Worm (Caenorhabditis elegans) whole organism, L3 larva: ENCODE measurements around the gene nhr-202.

Source experiments
- ceh-16 ChIP-seq: sonication (generic microtip); optimal IDR thresholded peaks from 2 replicates; lab custom pipeline; 2017; ENCODE audit warnings: missing biosample characterization, missing genetic modification characterization
- ceh-82 ChIP-seq: fragments of 150-350 bp; optimal IDR thresholded peaks from 2 replicates; lab custom pipeline; 2014; ENCODE audit warnings: missing biosample characterization, missing genetic modification characterization
- ceh-9 ChIP-seq: sonication (generic microtip); optimal IDR thresholded peaks from 2 replicates; lab custom pipeline; 2018; ENCODE audit warnings: missing biosample characterization, missing genetic modification characterization
- lin-39 ChIP-seq: fragments of 150-350 bp; optimal IDR thresholded peaks from 2 replicates; lab custom pipeline; 2018; ENCODE audit warnings: missing biosample characterization, missing genetic modification reagents, missing genetic modification characterization
- mdl-1 ChIP-seq: fragments of 150-350 bp; optimal IDR thresholded peaks from 2 replicates; lab custom pipeline; 2014; ENCODE audit warnings: missing biosample characterization, missing genetic modification characterization
- nhr-12 ChIP-seq: fragments of 150-350 bp; optimal IDR thresholded peaks from 2 replicates; lab custom pipeline; 2014; ENCODE audit warnings: missing biosample characterization, missing genetic modification characterization
- nhr-237 ChIP-seq: fragments of 150-350 bp; optimal IDR thresholded peaks from 2 replicates; lab custom pipeline; 2014; ENCODE audit warnings: missing biosample characterization, missing genetic modification characterization
- nhr-77 ChIP-seq: fragments of 150-350 bp; optimal IDR thresholded peaks from 2 replicates; lab custom pipeline; 2014; ENCODE audit warnings: missing biosample characterization, missing genetic modification characterization
- pha-4 ChIP-seq: fragments of 150-350 bp; optimal IDR thresholded peaks from 2 replicates; lab custom pipeline; 2014; ENCODE audit warnings: missing biosample characterization, missing genetic modification reagents, missing genetic modification characterization
- pqm-1 ChIP-seq: fragments of 150-350 bp; optimal IDR thresholded peaks from 2 replicates; lab custom pipeline; 2017; ENCODE audit warnings: missing biosample characterization, missing genetic modification characterization, inconsistent platforms
- tbx-2 ChIP-seq: sonication (generic microtip); optimal IDR thresholded peaks from 2 replicates; lab custom pipeline; 2016; ENCODE audit warnings: mild to moderate bottlenecking, missing genetic modification characterization, missing compliant biosample characterization
- unc-39 ChIP-seq: sonication (generic microtip); optimal IDR thresholded peaks from 4 replicates; lab custom pipeline; 2017; ENCODE audit warnings: missing biosample characterization, missing genetic modification characterization
- unc-62 ChIP-seq: fragments of 150-350 bp; sonication (generic microtip); optimal IDR thresholded peaks from 4 replicates; lab custom pipeline; 2014; ENCODE audit warnings: missing biosample characterization, missing genetic modification reagents, missing genetic modification characterization
- zag-1 ChIP-seq: fragments of 150-350 bp; optimal IDR thresholded peaks from 2 replicates; lab custom pipeline; 2014; ENCODE audit warnings: missing biosample characterization, missing genetic modification characterization

DNA sequence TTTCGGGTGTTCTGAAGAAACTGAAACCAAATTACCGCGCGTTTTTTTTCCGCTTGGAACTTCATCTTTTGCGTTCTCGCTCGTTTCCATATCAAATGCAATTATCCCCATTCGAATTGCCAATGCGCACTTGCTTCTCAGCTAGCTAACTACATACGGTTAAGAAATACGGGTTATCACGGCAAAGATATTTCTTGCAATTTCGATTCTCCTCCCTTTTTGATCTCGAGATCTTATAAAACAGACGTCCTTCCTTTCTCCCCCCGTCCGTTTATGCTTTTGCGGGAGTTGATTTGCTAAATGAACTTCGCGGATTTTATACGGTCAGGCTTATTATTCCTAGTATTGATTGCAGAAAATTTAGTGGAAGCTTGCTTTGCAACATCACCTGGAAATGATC, 33.5 kb upstream of the nhr-202 start, which contains the start of gene B0554.4:
- TF ChIP-seq pqm-1 (tag; lab: Kevin White, UChicago) (no peak), ceh-16 (no peak), lin-39 (tag; lab: Kevin White, UChicago) (no peak), unc-39 (tag; lab: Kevin White, UChicago) (no peak), zag-1 (tag; lab: Kevin White, UChicago) (no peak), nhr-77 (tag; lab: Kevin White, UChicago) (no peak), nhr-12 (tag; lab: Kevin White, UChicago) (no peak), ceh-82 (tag; lab: Kevin White, UChicago) (no peak), mdl-1 (no peak), pha-4 (tag; lab: Kevin White, UChicago) (no peak), tbx-2 (tag; lab: Kevin White, UChicago) (no peak), unc-62 (GFP tag; lab: Kevin White, UChicago) (no peak), ceh-9 (tag; lab: Kevin White, UChicago) (no peak), nhr-237 (tag; lab: Kevin White, UChicago) (no peak)
